Fruit fly (Drosophila melanogaster) whole organism, embryonic: ENCODE data around the gene CG17121.

Source experiments
- Aef1 ChIP-seq: fragments of 200-800 bp; sonication (Bioruptor generic); IDR thresholded peaks from 3 replicates; pipeline ENCODE4 v1.3.6; 2022; ENCODE audit warnings: missing biosample characterization, missing genetic modification characterization
- Atf6 ChIP-seq: fragments of 200-800 bp; sonication (Bioruptor generic); IDR thresholded peaks from 2 replicates; pipeline ENCODE4 v1.3.6; 2022; ENCODE audit warnings: missing biosample characterization, missing genetic modification characterization
- Awh ChIP-seq: fragments of 200-800 bp; sonication (Bioruptor generic); IDR thresholded peaks from 2 replicates; pipeline ENCODE4, ENCODE4 v1.3.6; 2022; ENCODE audit warnings: missing biosample characterization, missing genetic modification characterization
- CG10209 ChIP-seq: fragments of 200-800 bp; sonication (Bioruptor generic); optimal IDR thresholded peaks from 3 replicates; lab custom pipeline; 2017; ENCODE audit warnings: missing biosample characterization, mild to moderate bottlenecking, missing genetic modification characterization, missing genetic modification reagents
- CG10565 ChIP-seq: fragments of 200-800 bp; sonication (Bioruptor generic); optimal IDR thresholded peaks from 3 replicates; lab custom pipeline; 2016; ENCODE audit warnings: missing biosample characterization, mild to moderate bottlenecking, missing genetic modification characterization
- CG10979 ChIP-seq: fragments of 200-800 bp; sonication (Bioruptor generic); optimal IDR thresholded peaks from 2 replicates; lab custom pipeline; 2018; ENCODE audit warnings: missing biosample characterization, mild to moderate bottlenecking, missing genetic modification characterization, moderate library complexity
- CG11723 ChIP-seq: fragments of 200-800 bp; sonication (Bioruptor generic); optimal IDR thresholded peaks from 2 replicates; lab custom pipeline; 2017; ENCODE audit warnings: missing biosample characterization, mild to moderate bottlenecking, missing genetic modification characterization
- CG12219 ChIP-seq: fragments of 200-800 bp; sonication (Bioruptor generic); optimal IDR thresholded peaks from 3 replicates; lab custom pipeline; 2018; ENCODE audit warnings: missing biosample characterization, mild to moderate bottlenecking, missing genetic modification characterization
- CG12299 ChIP-seq: fragments of 200-800 bp; sonication (Bioruptor generic); optimal IDR thresholded peaks from 2 replicates; lab custom pipeline; 2018; ENCODE audit warnings: missing biosample characterization, mild to moderate bottlenecking, missing genetic modification characterization
- CG17612 ChIP-seq: fragments of 200-800 bp; sonication (Bioruptor generic); IDR thresholded peaks from 2 replicates; pipeline ENCODE4 v1.3.6; 2022; ENCODE audit warnings: missing biosample characterization, missing genetic modification characterization
- CG18764 ChIP-seq: fragments of 200-800 bp; sonication (Bioruptor generic); optimal IDR thresholded peaks from 3 replicates; lab custom pipeline; 2016; ENCODE audit warnings: missing biosample characterization, missing genetic modification characterization
- CG30403 ChIP-seq: fragments of 200-800 bp; sonication (Bioruptor generic); optimal IDR thresholded peaks from 3 replicates; lab custom pipeline; 2016; ENCODE audit warnings: missing biosample characterization, missing genetic modification characterization
- CG31441 ChIP-seq: fragments of 200-800 bp; sonication (Bioruptor generic); IDR thresholded peaks from 2 replicates; pipeline ENCODE4 v1.3.6; 2022; ENCODE audit warnings: missing biosample characterization, missing genetic modification characterization
- CG32532 ChIP-seq: fragments of 200-800 bp; sonication (Bioruptor generic); IDR thresholded peaks from 2 replicates; pipeline ENCODE4 v1.3.6; 2022; ENCODE audit warnings: missing biosample characterization, missing genetic modification characterization
- CG3281 ChIP-seq: fragments of 200-800 bp; sonication (Bioruptor generic); optimal IDR thresholded peaks from 3 replicates; lab custom pipeline; 2017; ENCODE audit warnings: missing biosample characterization, mild to moderate bottlenecking, missing genetic modification characterization
- CG6813 ChIP-seq: fragments of 200-800 bp; sonication (Bioruptor generic); optimal IDR thresholded peaks from 2 replicates; lab custom pipeline; 2017; ENCODE audit warnings: missing biosample characterization, missing genetic modification characterization, mild to moderate bottlenecking, moderate library complexity, missing genetic modification reagents
- CG7372 ChIP-seq: fragments of 200-800 bp; sonication (Bioruptor generic); IDR thresholded peaks from 2 replicates; pipeline ENCODE4 v1.3.6; 2022; ENCODE audit warnings: missing biosample characterization, missing genetic modification characterization
- CG7745 ChIP-seq: fragments of 200-800 bp; sonication (Bioruptor generic); optimal IDR thresholded peaks from 2 replicates; lab custom pipeline; 2018; ENCODE audit warnings: missing biosample characterization, mild to moderate bottlenecking, missing genetic modification characterization, moderate library complexity
- CG7839 ChIP-seq: fragments of 200-800 bp; sonication (Bioruptor generic); optimal IDR thresholded peaks from 3 replicates; lab custom pipeline; 2018; ENCODE audit warnings: missing biosample characterization, mild to moderate bottlenecking, missing genetic modification characterization, moderate library complexity
- CG7928 ChIP-seq: fragments of 200-800 bp; sonication (Bioruptor generic); optimal IDR thresholded peaks from 2 replicates; lab custom pipeline; 2017; ENCODE audit warnings: missing biosample characterization, mild to moderate bottlenecking, missing genetic modification characterization
- CG8388 ChIP-seq: fragments of 200-800 bp; sonication (Bioruptor generic); optimal IDR thresholded peaks from 2 replicates; lab custom pipeline; 2019; ENCODE audit warnings: missing biosample characterization, mild to moderate bottlenecking, missing genetic modification characterization, moderate library complexity
- CG9797 ChIP-seq: fragments of 200-800 bp; sonication (Bioruptor generic); optimal IDR thresholded peaks from 3 replicates; lab custom pipeline; 2018; ENCODE audit warnings: missing biosample characterization, mild to moderate bottlenecking, missing genetic modification characterization
- Deaf1 ChIP-seq: fragments of 200-800 bp; optimal IDR thresholded peaks from 3 replicates; lab custom pipeline; 2019; ENCODE audit warnings: missing biosample characterization, mild to moderate bottlenecking, missing genetic modification characterization, moderate library complexity
- H15 ChIP-seq: fragments of 200-800 bp; sonication (Bioruptor generic); IDR thresholded peaks from 3 replicates; pipeline ENCODE4 v1.3.6; 2022; ENCODE audit warnings: missing biosample characterization, missing genetic modification characterization
- HLH3B ChIP-seq: fragments of 200-800 bp; sonication (Bioruptor generic); IDR thresholded peaks from 2 replicates; pipeline ENCODE4 v1.3.6; 2022; ENCODE audit warnings: missing biosample characterization, missing genetic modification characterization
- Hand ChIP-seq: fragments of 200-800 bp; sonication (Bioruptor generic); optimal IDR thresholded peaks from 2 replicates; lab custom pipeline; 2017; ENCODE audit warnings: mild to moderate bottlenecking, missing biosample characterization, missing genetic modification reagents, missing genetic modification characterization
- Myb ChIP-seq: fragments of 200-800 bp; sonication (Bioruptor generic); optimal IDR thresholded peaks from 2 replicates; lab custom pipeline; 2016; ENCODE audit warnings: missing biosample characterization, missing genetic modification characterization
- NFAT ChIP-seq: fragments of 200-800 bp; sonication (Bioruptor generic); IDR thresholded peaks from 2 replicates; pipeline ENCODE4 v1.3.6; 2022; ENCODE audit warnings: missing biosample characterization, missing genetic modification characterization
- Scr ChIP-seq: fragments of 200-800 bp; sonication (Bioruptor generic); IDR thresholded peaks from 2 replicates; pipeline ENCODE4 v1.3.6; 2022; ENCODE audit warnings: missing biosample characterization, missing genetic modification characterization; ENCODE audit not compliant: partially characterized antibody
- Ssrp ChIP-seq: fragments of 200-800 bp; sonication (Bioruptor generic); optimal IDR thresholded peaks from 2 replicates; lab custom pipeline; 2018; ENCODE audit warnings: missing biosample characterization, mild to moderate bottlenecking, missing genetic modification characterization, moderate library complexity
- Taf1 ChIP-seq: fragments of 200-800 bp; sonication (Bioruptor generic); IDR thresholded peaks from 2 replicates; pipeline ENCODE4 v1.3.6; 2022; ENCODE audit warnings: missing biosample characterization, missing genetic modification characterization
- ato ChIP-seq: fragments of 200-800 bp; sonication (Bioruptor generic); IDR thresholded peaks from 2 replicates; pipeline ENCODE4 v1.3.6; 2022; ENCODE audit warnings: missing biosample characterization, missing genetic modification characterization; ENCODE audit not compliant: partially characterized antibody
- bab2 ChIP-seq: fragments of 200-800 bp; sonication (Bioruptor generic); optimal IDR thresholded peaks from 2 replicates; lab custom pipeline; 2016; ENCODE audit warnings: missing biosample characterization, missing genetic modification characterization
- croc ChIP-seq: fragments of 200-800 bp; sonication (Bioruptor generic); conservative IDR thresholded peaks from 3 replicates; pipeline ENCODE4 v1.3.6; 2022; ENCODE audit warnings: missing biosample characterization, missing genetic modification characterization
- dpn ChIP-seq, 2 experiments: fragments of 200-800 bp; sonication (Bioruptor generic); optimal IDR thresholded peaks; 3 replicates each; lab custom pipeline; 2016; ENCODE audit warnings: missing biosample characterization in 2 of 2, missing genetic modification characterization in 2 of 2
- eve ChIP-seq, 2 experiments: fragments of >200 bp; optimal IDR thresholded peaks; 2 replicates each; lab custom pipeline; 2017; ENCODE audit warnings: missing biosample characterization in 2 of 2, missing genetic modification characterization in 2 of 2
- grau ChIP-seq: fragments of 200-800 bp; optimal IDR thresholded peaks from 3 replicates; lab custom pipeline; 2019; ENCODE audit warnings: missing biosample characterization, mild to moderate bottlenecking, missing genetic modification characterization, moderate library complexity
- h ChIP-seq: fragments of >200 bp; optimal IDR thresholded peaks from 2 replicates; lab custom pipeline; 2017
- klu ChIP-seq: fragments of 200-800 bp; sonication (Bioruptor generic); IDR thresholded peaks from 2 replicates; pipeline ENCODE4 v1.3.6; 2022; ENCODE audit warnings: missing biosample characterization, missing genetic modification characterization
- lmd ChIP-seq: fragments of 200-800 bp; sonication (Bioruptor generic); IDR thresholded peaks from 2 replicates; pipeline ENCODE4 v1.3.6; 2022; ENCODE audit warnings: missing biosample characterization, missing genetic modification characterization
- mirr ChIP-seq: fragments of 200-800 bp; sonication (Bioruptor generic); optimal IDR thresholded peaks from 3 replicates; lab custom pipeline; 2018; ENCODE audit warnings: missing biosample characterization, mild to moderate bottlenecking, missing genetic modification characterization
- odd ChIP-seq: fragments of 200-800 bp; sonication (Bioruptor generic); optimal IDR thresholded peaks from 2 replicates; lab custom pipeline; 2017; ENCODE audit warnings: missing biosample characterization, mild to moderate bottlenecking, missing genetic modification characterization
- onecut ChIP-seq: fragments of 200-800 bp; sonication (Bioruptor generic); IDR thresholded peaks from 2 replicates; pipeline ENCODE4 v1.3.6; 2022; ENCODE audit warnings: missing biosample characterization, missing genetic modification characterization
- org-1 ChIP-seq: fragments of 200-800 bp; sonication (Bioruptor generic); optimal IDR thresholded peaks from 2 replicates; lab custom pipeline; 2017; ENCODE audit warnings: missing biosample characterization, missing genetic modification characterization
- pb ChIP-seq: fragments of 200-800 bp; sonication (Bioruptor generic); optimal IDR thresholded peaks from 3 replicates; lab custom pipeline; 2016; ENCODE audit warnings: missing biosample characterization, missing genetic modification characterization
- peb ChIP-seq: fragments of 200-800 bp; sonication (Bioruptor generic); IDR thresholded peaks from 2 replicates; pipeline ENCODE4 v1.3.6; 2022; ENCODE audit warnings: missing biosample characterization, missing genetic modification characterization
- prd ChIP-seq, 3 experiments: fragments of >200 bp in 2 of 3; fragments of 200-800 bp in 1 of 3; sonication (Bioruptor generic) in 1 of 3; optimal IDR thresholded peaks in 2 of 3; IDR thresholded peaks in 1 of 3; 2 replicates in 2 of 3; 3 replicates in 1 of 3; pipeline versions ENCODE4 v1.3.6 to Lab custom; 2017 to 2022; ENCODE audit warnings: missing biosample characterization in 1 of 3, missing genetic modification characterization in 1 of 3
- sens-2 ChIP-seq: fragments of 200-800 bp; sonication (Bioruptor generic); IDR thresholded peaks from 2 replicates; pipeline ENCODE4 v1.3.6; 2022; ENCODE audit warnings: missing biosample characterization, missing genetic modification characterization
- slou ChIP-seq: fragments of 200-800 bp; sonication (Bioruptor generic); optimal IDR thresholded peaks from 3 replicates; lab custom pipeline; 2016; ENCODE audit warnings: missing biosample characterization, missing genetic modification characterization
- tap ChIP-seq: fragments of 200-800 bp; optimal IDR thresholded peaks from 3 replicates; lab custom pipeline; 2019; ENCODE audit warnings: missing biosample characterization, mild to moderate bottlenecking, missing genetic modification characterization, moderate library complexity
- usp ChIP-seq: fragments of >200 bp; optimal IDR thresholded peaks from 2 replicates; lab custom pipeline; 2017; ENCODE audit warnings: missing biosample characterization, missing genetic modification characterization
- yki ChIP-seq: fragments of >200 bp; optimal IDR thresholded peaks from 3 replicates; lab custom pipeline; 2018

Gene CG17121

dm6 chr3R:23061209-23061608, 13.2 kb upstream of the CG17121 start, which contains the start of the genes sav and Ublcp1 (continued):
- TF ChIP-seq CG3281 (GFP tag; lab: Kevin White, UChicago) = peak; percentile 19
- TF ChIP-seq Myb (GFP tag; lab: Kevin White, UChicago) = no peak
- no peak for TF ChIP-seq CG7928
- no peak for TF ChIP-seq pb (GFP tag; lab: Kevin White, UChicago)
- no peak for TF ChIP-seq CG7839 (tag; lab: Kevin White, UChicago)
- TF ChIP-seq CG12299 (tag; lab: Kevin White, UChicago) = no peak
- no peak for TF ChIP-seq croc
- no peak for TF ChIP-seq peb (GFP tag; lab: Robert Waterston, UW)
- TF ChIP-seq CG11723 (GFP tag; lab: Kevin White, UChicago) = no peak
- TF ChIP-seq HLH3B (GFP tag; lab: Robert Waterston, UW) = no peak
- no peak for TF ChIP-seq odd (GFP tag; lab: Kevin White, UChicago)
- TF ChIP-seq CG32532 (GFP tag; lab: Robert Waterston, UW) = 0 out of 2 replicates have a peak, but pooled peaks have one; percentile 14
- TF ChIP-seq Aef1 = no peak
- no peak for TF ChIP-seq Taf1 (GFP tag; lab: Robert Waterston, UW)
- TF ChIP-seq CG7745 (tag; lab: Kevin White, UChicago) = no peak
- TF ChIP-seq tap (tag; lab: Kevin White, UChicago) = peak; percentile 17
- peak; percentile 93 for TF ChIP-seq Scr (GFP tag; lab: Robert Waterston, UW)
- TF ChIP-seq Deaf1 = peak; percentile 21
- TF ChIP-seq CG10565 (GFP tag; lab: Kevin White, UChicago) = no peak
- peak; percentile 17 for TF ChIP-seq Ssrp (tag; lab: Kevin White, UChicago)
- peak in 1 of 2 experiments; percentile 38 for TF ChIP-seq dpn (GFP tag; optimal IDR thresholded peaks at IDR 0.05; lab: Kevin White, UChicago)
- no peak for TF ChIP-seq Awh (GFP tag; lab: Robert Waterston, UW)
- no peak for TF ChIP-seq sens-2 (GFP tag; lab: Robert Waterston, UW)
- no peak for TF ChIP-seq klu (GFP tag; lab: Robert Waterston, UW)
- TF ChIP-seq Hand = no peak
- no peak for TF ChIP-seq H15 (GFP tag; lab: Robert Waterston, UW)
- no peak for TF ChIP-seq mirr
- no peak for TF ChIP-seq usp (GFP tag; lab: Kevin White, UChicago)
- TF ChIP-seq CG9797 (GFP tag; lab: Kevin White, UChicago) = peak; percentile 71
- peak; percentile 21; the same call in 1 of the 2 replicates for TF ChIP-seq lmd (GFP tag; lab: Robert Waterston, UW)
- no peak for TF ChIP-seq prd (optimal IDR thresholded peaks at IDR 0.05; lab: Kevin White, UChicago)
- TF ChIP-seq prd (GFP tag; IDR thresholded peaks at IDR 0.05; lab: Robert Waterston, UW) = no peak; the same call in 2 of the 3 replicates
- peak; percentile 53 for TF ChIP-seq CG31441
- peak; percentile 37 for TF ChIP-seq CG10979
- TF ChIP-seq CG10209 (GFP tag; lab: Kevin White, UChicago) = peak; percentile 17
- no peak; the same call in 1 of the 2 replicates for TF ChIP-seq Atf6 (GFP tag; lab: Robert Waterston, UW)
- TF ChIP-seq yki = no peak
- TF ChIP-seq ato (GFP tag; lab: Robert Waterston, UW) = peak; percentile 59; the same call in 1 of the 2 replicates
- TF ChIP-seq org-1 (GFP tag; lab: Kevin White, UChicago) = no peak
- TF ChIP-seq CG18764 = no peak
- no peak for TF ChIP-seq CG17612 (GFP tag; lab: Robert Waterston, UW)
- no peak for TF ChIP-seq slou (GFP tag; lab: Kevin White, UChicago)
- TF ChIP-seq CG8388 (GFP tag; lab: Kevin White, UChicago) = peak; percentile 18
- TF ChIP-seq onecut (GFP tag; lab: Robert Waterston, UW) = 0 out of 2 replicates have a peak, but pooled peaks have one; percentile 3
- peak; percentile 5 for TF ChIP-seq CG30403 (GFP tag; lab: Kevin White, UChicago)
- peak; percentile 25 for TF ChIP-seq grau (tag; lab: Kevin White, UChicago)
- TF ChIP-seq eve (GFP tag; optimal IDR thresholded peaks at IDR 0.05; lab: Kevin White, UChicago) = no peak
- TF ChIP-seq bab2 = no peak
- TF ChIP-seq CG6813 (GFP tag; lab: Kevin White, UChicago) = no peak
- no peak for TF ChIP-seq h (lab: Kevin White, UChicago)
- no peak for TF ChIP-seq CG12219 (GFP tag; lab: Kevin White, UChicago)
- no peak for TF ChIP-seq CG7372 (GFP tag; lab: Robert Waterston, UW)
- TF ChIP-seq NFAT = no peak
